Worm (Caenorhabditis elegans) whole organism, L4/young adult: ENCODE data around the gene srz-29.
"Not testable (repeated sequence)": the region's sequence is repeated elsewhere in the genome, so short reads cannot be mapped to it uniquely, and the experiment has no call there.

Experiments used
- W03F9.2 ChIP-seq: fragments of 150-350 bp; optimal IDR thresholded peaks from 2 replicates; lab custom pipeline; 2014; ENCODE audit warnings: missing biosample characterization, missing genetic modification characterization
- dao-5 ChIP-seq: sonication (generic microtip); optimal IDR thresholded peaks from 2 replicates; lab custom pipeline; 2016; ENCODE audit warnings: missing genotype, missing genetic modification characterization, moderate library complexity, missing compliant biosample characterization
- him-1 ChIP-seq: sonication (generic microtip); optimal IDR thresholded peaks from 2 replicates; lab custom pipeline; 2016; ENCODE audit warnings: missing genotype, missing genetic modification reagents, missing genetic modification characterization, missing compliant biosample characterization

srz-29 gene

DNA sequence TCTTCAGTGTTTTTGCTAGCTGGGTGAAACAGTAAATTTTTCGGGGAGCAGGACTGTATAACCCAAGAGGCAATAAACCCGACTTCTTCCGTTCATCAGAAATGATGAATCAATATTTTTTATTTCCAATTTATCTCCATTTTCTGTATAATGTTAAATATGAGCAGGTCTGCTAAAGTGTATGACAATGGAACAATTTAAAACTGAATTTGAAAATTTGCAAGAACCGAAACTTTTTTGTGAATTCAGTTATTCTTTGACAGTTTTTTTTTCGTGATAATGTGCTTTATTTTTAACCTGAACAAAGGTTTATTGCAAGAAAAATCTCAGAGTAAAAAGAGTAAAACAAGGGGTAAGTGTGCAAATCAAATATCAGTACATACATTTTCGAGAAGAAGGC, 19.4 kb upstream of the srz-29 start:
- TF ChIP-seq him-1 (tag; lab: Kevin White, UChicago) (no peak), W03F9.2 (tag; lab: Kevin White, UChicago) (no peak), dao-5 (no peak)

DNA sequence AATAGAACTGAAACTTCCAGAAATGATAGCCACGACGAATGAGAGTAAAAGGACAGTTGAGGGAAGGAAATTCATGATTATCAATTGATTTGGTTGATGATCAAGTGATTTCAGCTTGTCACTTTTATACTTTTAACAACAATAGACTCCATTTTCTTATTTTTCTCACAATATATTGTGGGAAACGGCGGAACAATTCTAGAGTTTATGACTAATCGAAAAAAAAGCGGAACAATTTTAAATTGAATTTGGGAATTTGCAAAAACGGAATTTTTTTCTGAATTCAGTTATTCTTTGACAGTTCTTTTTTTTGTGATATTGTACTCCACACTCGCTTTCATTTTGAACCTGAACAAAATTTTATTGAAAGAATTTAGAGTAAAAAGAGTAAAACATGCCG, 18.4 kb upstream of the srz-29 start, which contains the start of gene Y45F10C.4:
Gene Y45F10C.4, minus strand, starts transcription at position 101 of the 400 bp plus-strand sequence.
- TF ChIP-seq W03F9.2 (tag; lab: Kevin White, UChicago) = no peak
- no peak for TF ChIP-seq him-1 (tag; lab: Kevin White, UChicago)
- TF ChIP-seq dao-5 = no peak

DNA sequence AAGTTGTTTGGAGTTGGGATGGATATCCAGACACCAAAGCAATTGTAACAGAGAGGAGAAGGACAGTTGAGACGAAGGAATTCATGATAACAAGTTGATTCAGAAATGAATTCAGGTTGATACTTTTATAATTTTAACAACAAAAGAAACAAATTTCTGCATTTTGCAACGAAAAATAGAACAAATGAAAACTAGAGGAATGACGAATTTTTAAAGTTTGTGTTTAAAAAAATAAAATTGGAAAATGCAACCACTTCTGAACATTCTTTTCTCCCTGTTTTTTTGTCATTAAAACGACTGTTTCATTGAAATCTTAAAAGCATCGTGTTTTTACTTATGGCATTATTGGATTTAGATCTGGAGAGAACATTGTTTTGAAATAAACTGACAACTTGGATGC, 16.8 kb upstream of the srz-29 start, which contains the start of gene Y45F10C.2:
Gene Y45F10C.2, minus strand, starts transcription at position 101 of the 400 bp plus-strand sequence.
- TF ChIP-seq W03F9.2 (tag; lab: Kevin White, UChicago); him-1 (tag; lab: Kevin White, UChicago); dao-5: not testable (repeated sequence)

DNA sequence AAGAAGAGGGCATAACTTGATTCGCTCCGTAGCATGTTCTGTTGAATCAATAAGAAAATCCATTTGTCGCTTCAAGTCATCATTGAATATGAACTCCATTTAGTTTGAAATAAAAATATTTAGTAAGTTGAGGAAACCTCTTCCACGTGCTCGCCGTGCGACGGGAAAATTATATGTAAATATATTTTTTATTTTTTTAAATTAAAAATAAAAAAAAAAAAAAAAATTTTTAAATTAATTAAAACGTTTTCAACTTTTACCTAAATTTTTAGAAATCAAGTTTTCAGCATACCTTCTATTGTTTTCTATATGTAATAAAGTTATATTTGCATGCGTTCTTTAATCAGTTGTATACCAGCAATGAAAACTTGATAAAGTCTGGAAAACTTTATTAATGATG, 13.7 kb upstream of the srz-29 start, which contains the start of gene Y45F10C.1:
Gene Y45F10C.1, minus strand, starts transcription at position 101 of the 400 bp plus-strand sequence.
- TF ChIP-seq dao-5; W03F9.2 (tag; lab: Kevin White, UChicago); him-1 (tag; lab: Kevin White, UChicago): not testable (repeated sequence)

DNA sequence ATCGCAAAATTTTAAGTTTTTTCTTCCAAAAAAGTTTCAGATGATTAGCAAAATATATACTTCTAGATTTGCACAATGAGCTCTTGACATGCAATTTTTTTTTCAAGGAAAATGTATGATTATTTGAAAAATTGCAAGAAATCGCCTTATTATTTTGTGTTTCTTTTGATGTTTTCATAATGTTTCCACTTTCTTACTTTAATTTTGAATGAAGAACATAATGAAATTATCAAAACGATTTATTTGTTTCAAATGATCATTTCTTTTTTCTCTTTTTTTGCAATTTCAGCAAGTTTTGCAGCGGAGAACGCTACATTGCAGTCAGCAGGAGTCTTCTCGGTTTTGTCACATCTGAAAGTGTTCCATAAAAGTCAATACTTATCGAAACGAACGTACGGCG, 6.3 kb upstream of the srz-29 start, which contains the start of gene Y45F10C.6:
Gene Y45F10C.6, plus strand, starts transcription at position 301 of the 400 bp plus-strand sequence.
- TF ChIP-seq W03F9.2 (tag; lab: Kevin White, UChicago); him-1 (tag; lab: Kevin White, UChicago); dao-5: not testable (repeated sequence)

DNA sequence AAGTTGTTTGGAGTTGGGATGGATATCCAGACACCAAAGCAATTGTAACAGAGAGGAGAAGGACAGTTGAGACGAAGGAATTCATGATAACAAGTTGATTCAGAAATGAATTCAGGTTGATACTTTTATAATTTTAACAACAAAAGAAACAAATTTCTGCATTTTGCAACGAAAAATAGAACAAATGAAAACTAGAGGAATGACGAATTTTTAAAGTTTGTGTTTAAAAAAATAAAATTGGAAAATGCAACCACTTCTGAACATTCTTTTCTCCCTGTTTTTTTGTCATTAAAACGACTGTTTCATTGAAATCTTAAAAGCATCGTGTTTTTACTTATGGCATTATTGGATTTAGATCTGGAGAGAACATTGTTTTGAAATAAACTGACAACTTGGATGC, 5.7 kb upstream of the srz-29 start, which contains the start of gene C08F11.12:
Gene C08F11.12, minus strand, starts transcription at position 101 of the 400 bp plus-strand sequence.
- TF ChIP-seq W03F9.2 (tag; lab: Kevin White, UChicago); dao-5; him-1 (tag; lab: Kevin White, UChicago): not testable (repeated sequence)

DNA sequence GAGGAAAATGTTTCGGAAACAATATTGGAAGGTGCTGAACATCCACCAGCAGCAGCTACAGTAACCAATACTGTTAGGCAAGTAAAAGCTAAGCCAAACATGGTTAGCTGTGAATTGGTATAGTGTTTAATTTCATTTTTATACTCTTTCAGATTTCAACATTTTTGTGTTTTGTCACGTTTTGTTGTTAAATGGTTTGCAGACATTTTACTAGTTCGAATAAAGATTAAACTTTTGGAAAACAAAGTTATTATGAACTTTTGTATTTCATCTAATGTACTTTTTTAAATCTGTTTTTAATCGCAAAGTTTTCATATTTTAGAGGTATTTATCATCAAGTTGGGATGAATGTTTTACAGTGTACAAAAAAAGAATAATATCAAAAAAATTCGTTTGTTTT, 4.5 kb upstream of the srz-29 start, which contains the start of gene C08F11.17:
Gene C08F11.17, minus strand, starts transcription at position 101 of the 400 bp plus-strand sequence.
- TF ChIP-seq W03F9.2 (tag; lab: Kevin White, UChicago) (no peak), dao-5 (no peak), him-1 (tag; lab: Kevin White, UChicago) (no peak)

DNA sequence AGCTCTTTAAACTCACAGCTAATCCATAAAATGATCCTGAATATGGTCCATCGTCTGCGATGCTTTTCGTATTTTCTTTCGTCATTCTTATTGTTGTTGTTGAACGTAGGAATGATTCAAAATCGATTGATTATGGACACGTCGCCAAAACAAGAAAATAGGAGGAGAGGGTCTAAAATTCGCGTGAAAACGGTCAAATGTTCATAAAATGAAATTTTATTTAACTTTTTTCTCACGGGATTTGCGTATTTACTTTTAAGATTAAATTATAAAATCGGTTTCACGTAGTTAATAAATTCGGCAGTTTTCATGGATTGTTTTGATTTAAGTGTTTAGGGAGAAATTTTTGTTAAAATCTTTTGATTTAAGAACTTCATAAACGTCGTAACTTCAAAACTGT, 3.4 kb upstream of the srz-29 start, which contains the start of gene C08F11.10:
Gene C08F11.10, minus strand, starts transcription at position 101 of the 400 bp plus-strand sequence.
- TF ChIP-seq him-1 (tag; lab: Kevin White, UChicago) = no peak

DNA sequence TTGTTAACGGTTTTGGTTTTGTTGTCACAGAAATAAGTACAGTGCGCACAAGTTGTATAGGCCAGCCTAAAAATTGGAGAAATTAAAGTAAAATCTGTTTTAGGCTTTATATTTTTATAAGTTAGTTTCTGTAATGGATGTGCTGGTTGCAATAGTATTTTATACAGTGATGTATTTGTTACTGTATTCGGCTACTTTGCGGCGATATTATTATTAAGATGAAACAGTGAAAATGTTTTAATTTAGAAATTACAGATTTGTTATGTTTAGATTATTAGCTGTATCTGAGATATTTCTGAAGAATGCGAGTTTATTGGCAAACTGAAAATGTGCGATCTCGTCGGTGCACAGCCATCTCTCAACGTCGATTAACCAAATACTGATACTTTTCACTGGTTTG, 1.8 kb upstream of the srz-29 start, which contains the start of gene ule-4:
Gene ule-4, minus strand, starts transcription at position 101 of the 400 bp plus-strand sequence.
- TF ChIP-seq him-1 (tag; lab: Kevin White, UChicago) (no peak), W03F9.2 (tag; lab: Kevin White, UChicago) (no peak), dao-5 (no peak)

DNA sequence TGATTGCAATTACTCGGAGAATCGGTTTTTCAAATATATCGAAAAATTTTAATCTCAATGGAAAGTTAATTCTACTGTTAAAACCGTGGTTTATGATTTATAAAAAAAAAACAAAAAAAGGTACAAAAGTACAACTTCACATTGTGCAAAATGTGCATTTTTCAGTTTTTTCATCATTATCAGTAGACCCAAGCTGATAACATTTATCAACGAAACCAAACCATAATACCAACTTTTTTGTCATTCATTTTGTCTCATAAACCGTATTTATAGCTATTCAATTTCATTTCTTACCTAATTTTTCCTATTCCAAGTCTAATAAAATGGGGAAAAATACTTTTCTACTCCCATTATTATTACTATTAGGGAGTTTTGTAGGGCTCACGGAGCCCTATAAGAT, 6.7 kb downstream of the srz-29 start, which contains the start of gene ugt-22:
Gene ugt-22, plus strand, starts transcription at position 234 of the 400 bp plus-strand sequence.
- TF ChIP-seq dao-5 = no peak
- no peak for TF ChIP-seq W03F9.2 (tag; lab: Kevin White, UChicago)
- no peak for TF ChIP-seq him-1 (tag; lab: Kevin White, UChicago)

DNA sequence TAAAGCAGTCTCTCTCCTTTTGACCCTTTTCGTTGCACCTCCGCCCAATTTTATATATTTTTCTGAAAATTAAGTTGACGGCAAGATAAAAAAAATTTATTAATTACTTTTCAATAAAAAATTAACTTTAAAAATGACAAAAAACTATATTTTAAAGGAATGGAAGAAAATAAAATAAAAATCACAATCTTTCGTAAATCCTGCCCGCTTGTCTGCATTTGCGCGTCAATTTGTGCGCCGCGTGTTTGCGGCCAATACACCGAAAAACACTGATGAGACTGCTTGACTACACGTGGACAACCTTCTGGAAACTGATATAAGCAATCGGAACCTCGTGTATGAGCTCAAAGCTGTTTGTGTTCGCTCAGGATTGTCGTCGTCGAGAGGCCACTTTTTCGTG, 8.7 kb downstream of the srz-29 start, which contains the start of gene C08F11.7:
Gene C08F11.7, plus strand, starts transcription at position 301 of the 400 bp plus-strand sequence.
- TF ChIP-seq him-1 (tag; lab: Kevin White, UChicago) (no peak), W03F9.2 (tag; lab: Kevin White, UChicago) (no peak), dao-5 (no peak)

DNA sequence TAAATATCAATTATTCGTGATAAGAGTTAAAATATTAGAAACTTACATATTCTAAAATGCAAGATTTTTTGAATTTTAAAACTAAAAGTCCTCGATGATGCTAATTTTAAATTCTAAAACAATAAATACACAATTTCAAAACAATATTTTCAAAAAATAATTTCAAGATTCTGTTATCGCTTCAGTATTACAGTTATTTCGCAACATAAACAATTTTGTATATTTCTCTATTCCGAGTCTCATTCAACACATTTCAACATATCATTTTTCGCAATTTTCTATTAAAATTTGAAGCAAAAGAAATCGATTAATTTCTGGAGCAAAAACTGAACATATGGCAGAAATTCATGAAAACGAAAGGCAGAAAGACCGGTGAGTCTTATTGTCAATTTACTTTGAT, 12.6 kb downstream of the srz-29 start, which contains the start of gene fbxa-98:
Gene fbxa-98, plus strand, starts transcription at position 243 of the 400 bp plus-strand sequence.
- TF ChIP-seq him-1 (tag; lab: Kevin White, UChicago) (no peak), W03F9.2 (tag; lab: Kevin White, UChicago) (no peak), dao-5 (no peak)

DNA sequence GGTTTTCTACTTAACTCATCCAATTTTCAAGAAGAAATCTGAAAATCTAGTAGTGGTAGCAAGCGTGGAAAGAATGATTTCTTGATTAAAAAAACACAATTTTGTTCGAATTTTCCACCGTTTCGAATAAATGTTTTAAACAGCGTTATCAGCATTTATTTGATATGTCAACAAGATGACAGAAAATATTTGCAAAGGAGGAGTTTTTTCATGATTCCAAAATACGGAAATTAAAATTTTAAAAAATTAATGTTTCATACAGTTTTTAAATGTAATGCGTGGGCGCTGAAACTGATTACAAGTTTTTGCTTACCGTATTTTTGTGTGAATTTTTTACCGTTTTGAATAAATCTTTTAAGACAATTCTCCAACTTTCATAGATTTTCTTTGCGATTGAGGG, 13.1 kb downstream of the srz-29 start:
- TF ChIP-seq him-1 (tag; lab: Kevin White, UChicago) (no peak), dao-5 (no peak), W03F9.2 (tag; lab: Kevin White, UChicago) (no peak)

DNA sequence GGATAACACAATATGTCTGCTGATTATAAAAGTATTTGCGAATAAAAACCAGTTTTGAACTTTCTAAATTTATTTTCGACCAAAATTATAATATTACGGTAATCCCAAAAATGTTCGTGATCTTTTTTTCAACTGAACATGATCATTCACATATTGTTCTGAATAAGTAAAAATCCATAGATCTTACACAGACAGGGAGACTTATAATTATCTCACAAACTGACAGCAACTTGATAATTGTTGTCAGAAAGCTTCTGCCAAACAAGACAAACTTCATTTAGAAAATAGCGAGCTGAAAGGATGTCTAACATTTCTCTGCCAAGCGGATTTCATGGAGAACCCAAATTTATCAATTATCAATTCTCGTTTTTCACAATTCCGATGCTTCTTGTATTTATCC, 19.3 kb downstream of the srz-29 start, which contains the start of gene sru-21:
Gene sru-21, plus strand, starts transcription at position 301 of the 400 bp plus-strand sequence.
- no peak for TF ChIP-seq W03F9.2 (tag; lab: Kevin White, UChicago)
- no peak for TF ChIP-seq dao-5
- TF ChIP-seq him-1 (tag; lab: Kevin White, UChicago) = no peak
